Worm (Caenorhabditis elegans) whole organism, young adult: Measurements from ENCODE around the gene Y38F2AR.3.
A peak's percentile ranks its signal among the peaks of the same experiment; 100 is the strongest.

ENCODE experiments used
- B0035.1 ChIP-seq: sonication (generic microtip); optimal IDR thresholded peaks from 2 replicates; lab custom pipeline; 2016; ENCODE audit warnings: missing genetic modification characterization, mild to moderate bottlenecking, missing compliant biosample characterization, missing genotype, missing genetic modification reagents
- B0336.3 ChIP-seq: fragments of 200-800 bp; sonication (Bioruptor generic); IDR thresholded peaks from 2 replicates; pipeline ENCODE4 v1.3.6; 2022; ENCODE audit warnings: missing genetic modification characterization, missing compliant biosample characterization
- C06A6.2 ChIP-seq: fragments of 200-800 bp; sonication (Bioruptor generic); conservative IDR thresholded peaks from 2 replicates; pipeline ENCODE4 v1.3.6; 2022; ENCODE audit warnings: missing genetic modification characterization, missing compliant biosample characterization
- C17E4.6 ChIP-seq: fragments of 200-800 bp; sonication (Bioruptor generic); IDR thresholded peaks from 2 replicates; pipeline ENCODE4 v1.3.6; 2022; ENCODE audit warnings: missing genetic modification reagents, missing genetic modification characterization, missing compliant biosample characterization
- D2030.7 ChIP-seq: fragments of 200-800 bp; sonication (Bioruptor generic); IDR thresholded peaks from 2 replicates; pipeline ENCODE4 v1.3.6; 2022; ENCODE audit warnings: missing genetic modification reagents, missing genetic modification characterization, missing compliant biosample characterization
- F49E8.2 ChIP-seq: sonication (generic microtip); optimal IDR thresholded peaks from 3 replicates; lab custom pipeline; 2017; ENCODE audit warnings: missing genetic modification characterization, mild to moderate bottlenecking, missing compliant biosample characterization, antibody characterized with exemption, moderate library complexity; ENCODE audit not compliant: insufficient read depth
- F52B5.7 ChIP-seq: sonication (generic microtip); optimal IDR thresholded peaks from 2 replicates; lab custom pipeline; 2016; ENCODE audit warnings: mild to moderate bottlenecking, missing genetic modification characterization, missing compliant biosample characterization
- F57C9.4 ChIP-seq: sonication (generic microtip); optimal IDR thresholded peaks from 2 replicates; lab custom pipeline; 2017; ENCODE audit warnings: mild to moderate bottlenecking, missing genetic modification characterization, missing compliant biosample characterization
- T26A5.8 ChIP-seq: sonication (generic microtip); optimal IDR thresholded peaks from 2 replicates; lab custom pipeline; 2016; ENCODE audit warnings: missing genetic modification characterization, missing compliant biosample characterization
- Y67H2A.10 ChIP-seq: fragments of 200-800 bp; sonication (Bioruptor generic); conservative IDR thresholded peaks from 2 replicates; pipeline ENCODE4 v1.3.6; 2022; ENCODE audit warnings: missing genetic modification reagents, missing genetic modification characterization, missing compliant biosample characterization
- Y95B8A.8 ChIP-seq: fragments of 200-800 bp; sonication (Bioruptor generic); IDR thresholded peaks from 2 replicates; pipeline ENCODE4 v1.3.6; 2022; ENCODE audit warnings: missing genetic modification reagents, missing genetic modification characterization, missing compliant biosample characterization
- ama-1 ChIP-seq, 3 experiments: fragments of 150-350 bp in 1 of 3; sonication (generic microtip) in 2 of 3; optimal IDR thresholded peaks; 2 replicates each; lab custom pipeline; 2014 to 2018; ENCODE audit warnings: missing biosample characterization in 2 of 3, missing genetic modification characterization in 2 of 3, missing genetic modification reagents in 2 of 3
- atf-7 ChIP-seq: sonication (generic microtip); optimal IDR thresholded peaks from 2 replicates; lab custom pipeline; 2017; ENCODE audit warnings: mild to moderate bottlenecking, missing genetic modification characterization, missing compliant biosample characterization
- attf-5 ChIP-seq: fragments of 200-800 bp; sonication (Bioruptor generic); optimal IDR thresholded peaks from 2 replicates; lab custom pipeline; 2018; ENCODE audit warnings: mild to moderate bottlenecking, missing genetic modification characterization, missing compliant biosample characterization
- bed-2 ChIP-seq: fragments of 200-800 bp; sonication (Bioruptor generic); IDR thresholded peaks from 2 replicates; pipeline ENCODE4 v1.3.6; 2022; ENCODE audit warnings: missing genetic modification reagents, missing genetic modification characterization, missing compliant biosample characterization
- ccch-3 ChIP-seq: fragments of 200-800 bp; sonication (Bioruptor generic); optimal IDR thresholded peaks from 2 replicates; lab custom pipeline; 2018; ENCODE audit warnings: mild to moderate bottlenecking, missing genetic modification characterization, missing compliant biosample characterization
- ceh-91 ChIP-seq: fragments of 200-800 bp; sonication (Bioruptor generic); IDR thresholded peaks from 2 replicates; pipeline ENCODE4 v1.3.6; 2022; ENCODE audit warnings: missing genetic modification reagents, missing genetic modification characterization, missing compliant biosample characterization
- chd-7 ChIP-seq: sonication (generic microtip); optimal IDR thresholded peaks from 2 replicates; lab custom pipeline; 2016; ENCODE audit warnings: mild to moderate bottlenecking, missing genetic modification characterization, moderate library complexity, missing compliant biosample characterization
- die-1 ChIP-seq: sonication (generic microtip); optimal IDR thresholded peaks from 2 replicates; lab custom pipeline; 2016; ENCODE audit warnings: missing genotype, mild to moderate bottlenecking, missing genetic modification characterization, missing compliant biosample characterization
- dox-1 ChIP-seq: fragments of 200-800 bp; sonication (Bioruptor generic); IDR thresholded peaks from 2 replicates; pipeline ENCODE4 v1.3.6; 2022; ENCODE audit warnings: missing genetic modification reagents, missing genetic modification characterization, missing compliant biosample characterization
- dpff-1 ChIP-seq: sonication (generic microtip); optimal IDR thresholded peaks from 2 replicates; lab custom pipeline; 2017; ENCODE audit warnings: mild to moderate bottlenecking, missing genetic modification characterization, missing compliant biosample characterization
- hlh-26 ChIP-seq: fragments of 200-800 bp; sonication (Bioruptor generic); conservative IDR thresholded peaks from 2 replicates; pipeline ENCODE4 v1.3.6; 2022; ENCODE audit warnings: missing genetic modification reagents, missing genetic modification characterization, missing compliant biosample characterization
- hsf-1 ChIP-seq: fragments of 200-800 bp; sonication (Bioruptor generic); IDR thresholded peaks from 2 replicates; pipeline ENCODE4 v1.3.6; 2022; ENCODE audit warnings: missing genetic modification reagents, missing genetic modification characterization, missing compliant biosample characterization
- lag-1 ChIP-seq: fragments of 200-800 bp; sonication (Bioruptor generic); IDR thresholded peaks from 2 replicates; pipeline ENCODE4 v1.3.6; 2022; ENCODE audit warnings: missing genetic modification reagents, missing genetic modification characterization, missing compliant biosample characterization
- madf-10 ChIP-seq: sonication (generic microtip); optimal IDR thresholded peaks from 2 replicates; lab custom pipeline; 2016; ENCODE audit warnings: mild to moderate bottlenecking, missing genetic modification characterization, missing compliant biosample characterization
- madf-3 ChIP-seq: fragments of 200-800 bp; sonication (Bioruptor generic); IDR thresholded peaks from 2 replicates; pipeline ENCODE4 v1.3.6; 2022; ENCODE audit warnings: missing genetic modification reagents, missing genetic modification characterization, missing compliant biosample characterization
- nhr-179 ChIP-seq: sonication (generic microtip); optimal IDR thresholded peaks from 2 replicates; lab custom pipeline; 2016; ENCODE audit warnings: mild to moderate bottlenecking, missing genetic modification characterization, missing compliant biosample characterization
- nhr-90 ChIP-seq: sonication (generic microtip); optimal IDR thresholded peaks from 2 replicates; lab custom pipeline; 2016; ENCODE audit warnings: missing genotype, mild to moderate bottlenecking, missing genetic modification characterization, missing compliant biosample characterization
- rpc-1 ChIP-seq, 2 experiments: fragments of 150-350 bp in 1 of 2; sonication (generic microtip) in 1 of 2; optimal IDR thresholded peaks; 2 replicates each; lab custom pipeline; 2014 to 2018; ENCODE audit warnings: missing biosample characterization in 1 of 2, missing genetic modification characterization in 1 of 2, missing genetic modification reagents in 1 of 2, missing genotype in 1 of 2
- sea-2 ChIP-seq: fragments of 200-800 bp; sonication (Bioruptor generic); IDR thresholded peaks from 2 replicates; pipeline ENCODE4 v1.3.6; 2022; ENCODE audit warnings: missing genetic modification characterization, missing compliant biosample characterization
- snpc-1.3 ChIP-seq: sonication (generic microtip); optimal IDR thresholded peaks from 2 replicates; lab custom pipeline; 2017; ENCODE audit warnings: missing genetic modification characterization, mild to moderate bottlenecking, missing compliant biosample characterization, antibody characterized with exemption, moderate library complexity, missing genotype, missing genetic modification reagents; ENCODE audit not compliant: insufficient read depth
- somi-1 ChIP-seq: fragments of 200-800 bp; sonication (Bioruptor generic); optimal IDR thresholded peaks from 2 replicates; lab custom pipeline; 2018; ENCODE audit warnings: mild to moderate bottlenecking, missing genetic modification characterization, missing compliant biosample characterization
- tbp1 ChIP-seq: fragments of 200-800 bp; sonication (Bioruptor generic); optimal IDR thresholded peaks from 2 replicates; lab custom pipeline; 2018; ENCODE audit warnings: mild to moderate bottlenecking, missing genetic modification characterization, missing compliant biosample characterization
- tbx-9 ChIP-seq: sonication (generic microtip); optimal IDR thresholded peaks from 2 replicates; lab custom pipeline; 2016; ENCODE audit warnings: borderline replicate concordance, missing genetic modification characterization, inconsistent platforms, missing compliant biosample characterization
- xnd-1 ChIP-seq: sonication (generic microtip); optimal IDR thresholded peaks from 2 replicates; lab custom pipeline; 2016; ENCODE audit warnings: missing genotype, missing genetic modification reagents, missing genetic modification characterization, missing compliant biosample characterization
- ztf-18 ChIP-seq: sonication (generic microtip); optimal IDR thresholded peaks from 2 replicates; lab custom pipeline; 2016; ENCODE audit warnings: missing genotype, mild to moderate bottlenecking, missing genetic modification characterization, missing compliant biosample characterization
- ztf-26 ChIP-seq: sonication (generic microtip); optimal IDR thresholded peaks from 2 replicates; lab custom pipeline; 2017; ENCODE audit warnings: missing genetic modification characterization, missing compliant biosample characterization
- ztf-3 ChIP-seq: fragments of 200-800 bp; sonication (Bioruptor generic); optimal IDR thresholded peaks from 2 replicates; lab custom pipeline; 2018; ENCODE audit warnings: mild to moderate bottlenecking, missing genetic modification characterization, missing compliant biosample characterization

Y38F2AR.3 gene

ce11 chrIV:2387970-2388705 is 4.3 kb downstream of the Y38F2AR.3 start, which contains the start of gene sec-61.B (continued):
- TF ChIP-seq ceh-91 (GFP tag; lab: Robert Waterston, UW) (no peak; the same call in 1 of the 2 replicates), Y95B8A.8 (GFP tag; lab: Robert Waterston, UW) (peak; percentile 44; the same call in 1 of the 2 replicates), xnd-1 (tag; lab: Kevin White, UChicago) (no peak), hsf-1 (GFP tag; lab: Robert Waterston, UW) (no peak; the same call in 1 of the 2 replicates), ztf-3 (no peak), madf-10 (tag; lab: Kevin White, UChicago) (no peak), chd-7 (no peak), nhr-179 (tag; lab: Kevin White, UChicago) (no peak), hlh-26 (no peak), ama-1 (optimal IDR thresholded peaks at IDR 0.05; lab: Kevin White, UChicago) (no peak), ama-1 (GFP tag; optimal IDR thresholded peaks at IDR 0.05; lab: Kevin White, UChicago) (peak; percentile 9 to 19), ccch-3 (GFP tag; lab: Kevin White, UChicago) (no peak), tbp1 (GFP tag; lab: Kevin White, UChicago) (peak; percentile 32), tbx-9 (tag; lab: Kevin White, UChicago) (no peak), F57C9.4 (tag; lab: Kevin White, UChicago) (no peak), rpc-1 (optimal IDR thresholded peaks at IDR 0.05; lab: Kevin White, UChicago) (no peak), rpc-1 (tag; optimal IDR thresholded peaks at IDR 0.05; lab: Kevin White, UChicago) (no peak), dpff-1 (no peak), Y67H2A.10 (GFP tag; lab: Robert Waterston, UW) (no peak), somi-1 (GFP tag; lab: Kevin White, UChicago) (no peak), die-1 (tag; lab: Kevin White, UChicago) (no peak), bed-2 (GFP tag; lab: Robert Waterston, UW) (no peak), snpc-1.3 (tag; lab: Kevin White, UChicago) (no peak), ztf-26 (tag; lab: Kevin White, UChicago) (no peak), atf-7 (peak; percentile 31), D2030.7 (GFP tag; lab: Robert Waterston, UW) (peak; percentile 56; the same call in 1 of the 2 replicates), sea-2 (no peak), madf-3 (GFP tag; lab: Robert Waterston, UW) (no peak), C06A6.2 (no peak), lag-1 (GFP tag; lab: Robert Waterston, UW) (no peak), ztf-18 (tag; lab: Kevin White, UChicago) (peak; percentile 7), attf-5 (no peak), nhr-90 (tag; lab: Kevin White, UChicago) (no peak), B0035.1 (tag; lab: Kevin White, UChicago) (peak; percentile 7), B0336.3 (GFP tag; lab: Robert Waterston, UW) (no peak), C17E4.6 (GFP tag; lab: Robert Waterston, UW) (no peak), dox-1 (GFP tag; lab: Robert Waterston, UW) (no peak), T26A5.8 (tag; lab: Kevin White, UChicago) (no peak), F49E8.2 (tag; lab: Kevin White, UChicago) (no peak), F52B5.7 (tag; lab: Kevin White, UChicago) (no peak)
